Worm (Caenorhabditis elegans): ENCODE measurements around the gene F31D4.5.

DNA sequence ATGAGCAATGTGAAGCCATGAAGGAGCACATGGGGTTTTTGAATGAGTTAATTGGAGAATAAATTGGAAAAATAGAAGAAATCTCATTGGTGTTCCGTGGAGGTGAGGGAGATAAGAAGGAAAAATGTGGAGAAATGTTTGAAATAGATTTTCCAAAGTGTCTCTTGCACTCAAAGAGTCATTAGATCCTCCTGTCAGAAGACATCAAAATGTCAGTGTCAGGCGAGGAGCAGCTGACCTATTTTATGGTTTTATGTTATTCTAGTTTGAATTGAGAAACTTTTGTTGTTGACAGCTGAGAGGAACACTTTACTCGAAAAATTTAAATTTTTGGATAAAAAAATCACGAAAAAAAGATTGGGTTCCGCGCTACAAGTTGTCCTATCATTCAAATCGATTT is 3.3 kb upstream of the F31D4.5 start, which contains the start of gene clec-264:
- TF ChIP-seq flh-1 (GFP tag; optimal IDR thresholded peaks at IDR 0.05) (no peak), blmp-1 (tag; optimal IDR thresholded peaks at IDR 0.05) (no peak), pha-4 (tag; optimal IDR thresholded peaks at IDR 0.05) (no peak), hlh-1 (tag; optimal IDR thresholded peaks at IDR 0.05) (peak; percentile 77), nhr-28 (tag; optimal IDR thresholded peaks at IDR 0.05) (no peak), unc-62 (GFP tag; optimal IDR thresholded peaks at IDR 0.05) (peak; percentile 72), elt-1 (tag; optimal IDR thresholded peaks at IDR 0.05; ENCODE audit: borderline replicate concordance, insufficient read depth) (no peak), ces-1 (GFP tag; optimal IDR thresholded peaks at IDR 0.05) (no peak), ztf-11 (tag; optimal IDR thresholded peaks at IDR 0.05) (no peak), ham-2 (GFP tag; optimal IDR thresholded peaks at IDR 0.05) (no peak), snpc-4 (tag; optimal IDR thresholded peaks at IDR 0.05) (no peak), nhr-237 (tag; optimal IDR thresholded peaks at IDR 0.05) (no peak)
